Worm (Caenorhabditis elegans): ENCODE results near the gene acs-22.

- TF ChIP-seq unc-39 (tag; optimal IDR thresholded peaks at IDR 0.05), result no peak
- TF ChIP-seq lsy-2 (tag; optimal IDR thresholded peaks at IDR 0.05), result no peak
Observed at ce11 chrX:8926865-8927264, 4.1 kb upstream of the acs-22 start.
